Fruit fly (Drosophila melanogaster) whole organism: ENCODE measurements around the gene CG13784.

Experiments used
- EcR ChIP-seq, 2 experiments: fragments of >200 bp; optimal IDR thresholded peaks; 2 replicates each; lab custom pipeline; 2017; ENCODE audit warnings: missing biosample characterization in 2 of 2, missing genetic modification characterization in 2 of 2, missing genetic modification reagents in 2 of 2
- psq ChIP-seq: fragments of >200 bp; optimal IDR thresholded peaks from 2 replicates; lab custom pipeline; 2017
- usp ChIP-seq: fragments of >200 bp; optimal IDR thresholded peaks from 2 replicates; lab custom pipeline; 2017; ENCODE audit warnings: missing biosample characterization, missing genetic modification characterization, mixed read lengths

DNA sequence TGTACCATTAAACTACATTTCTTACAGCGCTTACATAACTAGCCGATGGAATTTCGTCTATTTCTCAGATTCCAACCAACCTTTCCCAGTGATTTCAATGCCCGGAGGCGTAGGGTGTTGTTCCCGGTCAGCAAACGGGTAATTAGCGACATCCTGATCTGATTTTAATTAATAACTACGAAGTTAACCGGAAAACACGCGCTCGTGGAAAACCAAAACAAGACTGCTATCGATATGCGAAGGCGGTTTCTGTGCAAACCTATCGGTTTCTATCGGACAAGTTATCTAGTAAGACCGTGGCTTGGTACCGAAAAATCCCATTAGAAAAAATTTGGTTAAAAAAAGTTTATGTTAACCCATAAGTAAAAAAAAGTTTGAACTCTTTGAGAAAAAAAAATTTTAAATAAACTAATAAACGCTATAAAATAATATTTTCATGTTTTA lies 3.0 kb upstream of the CG13784 start, which contains the start of gene mEFG1:
- no peak for TF ChIP-seq usp
- no peak for TF ChIP-seq EcR (GFP tag; optimal IDR thresholded peaks at IDR 0.05; lab: Kevin White, UChicago)
- no peak for TF ChIP-seq psq (lab: Kevin White, UChicago)
